Fruit fly (Drosophila melanogaster) whole organism, embryonic: ENCODE results near the gene CG7685.
A peak's percentile ranks its signal among the peaks of the same experiment; 100 is the strongest.

Experiments used
- Antp ChIP-seq: fragments of 200-800 bp; sonication (Bioruptor generic); optimal IDR thresholded peaks from 3 replicates; lab custom pipeline; 2016; ENCODE audit warnings: missing biosample characterization, missing genetic modification characterization
- BEAF-32 ChIP-seq: fragments of 200-800 bp; sonication (Bioruptor generic); optimal IDR thresholded peaks from 3 replicates; lab custom pipeline; 2017; ENCODE audit warnings: missing biosample characterization, missing genetic modification characterization, mild to moderate bottlenecking, moderate library complexity, missing genetic modification reagents
- Blimp-1 ChIP-seq: fragments of 200-800 bp; sonication (Bioruptor generic); optimal IDR thresholded peaks from 3 replicates; lab custom pipeline; 2018; ENCODE audit warnings: missing biosample characterization, missing genetic modification characterization, mild to moderate bottlenecking, moderate library complexity, missing genetic modification reagents
- CG10147 ChIP-seq: fragments of 200-800 bp; sonication (Bioruptor generic); optimal IDR thresholded peaks from 2 replicates; lab custom pipeline; 2019; ENCODE audit warnings: missing biosample characterization, mild to moderate bottlenecking, missing genetic modification characterization, moderate library complexity
- CG10209 ChIP-seq: fragments of 200-800 bp; sonication (Bioruptor generic); optimal IDR thresholded peaks from 3 replicates; lab custom pipeline; 2017; ENCODE audit warnings: missing biosample characterization, mild to moderate bottlenecking, missing genetic modification characterization, missing genetic modification reagents
- CG13123 ChIP-seq: fragments of 200-800 bp; sonication (Bioruptor generic); optimal IDR thresholded peaks from 2 replicates; lab custom pipeline; 2016; ENCODE audit warnings: missing biosample characterization, missing genetic modification characterization
- CG13894 ChIP-seq: fragments of 200-800 bp; sonication (Bioruptor generic); optimal IDR thresholded peaks from 3 replicates; lab custom pipeline; 2018; ENCODE audit warnings: missing biosample characterization, mild to moderate bottlenecking, missing genetic modification characterization, moderate library complexity
- CG14667 ChIP-seq: fragments of 200-800 bp; sonication (Bioruptor generic); IDR thresholded peaks from 2 replicates; pipeline ENCODE4 v1.3.6; 2022; ENCODE audit warnings: missing biosample characterization, missing genetic modification characterization
- CG17568 ChIP-seq: fragments of 200-800 bp; sonication (Bioruptor generic); optimal IDR thresholded peaks from 2 replicates; lab custom pipeline; 2018; ENCODE audit warnings: missing biosample characterization, mild to moderate bottlenecking, missing genetic modification characterization, moderate library complexity
- CG31224 ChIP-seq: fragments of 200-800 bp; sonication (Bioruptor generic); IDR thresholded peaks from 2 replicates; pipeline ENCODE4 v1.3.6; 2022; ENCODE audit warnings: missing biosample characterization, missing genetic modification characterization
- CG4820 ChIP-seq: fragments of 200-800 bp; sonication (Bioruptor generic); optimal IDR thresholded peaks from 3 replicates; lab custom pipeline; 2016; ENCODE audit warnings: missing biosample characterization, missing genetic modification characterization
- CG6813 ChIP-seq: fragments of 200-800 bp; sonication (Bioruptor generic); optimal IDR thresholded peaks from 2 replicates; lab custom pipeline; 2017; ENCODE audit warnings: missing biosample characterization, missing genetic modification characterization, mild to moderate bottlenecking, moderate library complexity, missing genetic modification reagents
- CG8765 ChIP-seq: fragments of 200-800 bp; sonication (Bioruptor generic); IDR thresholded peaks from 2 replicates; pipeline ENCODE4 v1.3.6; 2022; ENCODE audit warnings: missing biosample characterization, missing genetic modification characterization
- CG9727 ChIP-seq: fragments of 200-800 bp; sonication (Bioruptor generic); optimal IDR thresholded peaks from 3 replicates; lab custom pipeline; 2017; ENCODE audit warnings: missing biosample characterization, mild to moderate bottlenecking, missing genetic modification characterization
- CG9797 ChIP-seq: fragments of 200-800 bp; sonication (Bioruptor generic); optimal IDR thresholded peaks from 3 replicates; lab custom pipeline; 2018; ENCODE audit warnings: missing biosample characterization, mild to moderate bottlenecking, missing genetic modification characterization
- Camta ChIP-seq: fragments of 200-800 bp; sonication (Bioruptor generic); optimal IDR thresholded peaks from 2 replicates; lab custom pipeline; 2016; ENCODE audit warnings: missing biosample characterization, missing genetic modification characterization
- CkIIα-i1 ChIP-seq: fragments of 200-800 bp; sonication (Bioruptor generic); IDR thresholded peaks from 2 replicates; pipeline ENCODE4 v1.3.6; 2022; ENCODE audit warnings: missing biosample characterization, missing genetic modification characterization
- Dad ChIP-seq: fragments of 200-800 bp; sonication (Bioruptor generic); optimal IDR thresholded peaks from 3 replicates; lab custom pipeline; 2016; ENCODE audit warnings: missing biosample characterization, missing genetic modification characterization
- Dfd ChIP-seq, 2 experiments: fragments of >200 bp; optimal IDR thresholded peaks; 2 replicates each; lab custom pipeline; 2017; ENCODE audit warnings: missing biosample characterization in 2 of 2, missing genetic modification characterization in 2 of 2
- Doc3 ChIP-seq: fragments of 200-800 bp; sonication (Bioruptor generic); IDR thresholded peaks from 3 replicates; pipeline ENCODE4 v1.3.6; 2022; ENCODE audit warnings: missing biosample characterization, missing genetic modification characterization; ENCODE audit not compliant: partially characterized antibody
- E2f1 ChIP-seq: fragments of 200-800 bp; sonication (Bioruptor generic); IDR thresholded peaks from 2 replicates; pipeline ENCODE4 v1.3.6; 2022; ENCODE audit warnings: missing biosample characterization, missing genetic modification characterization
- Lpt ChIP-seq: fragments of >200 bp; optimal IDR thresholded peaks from 2 replicates; lab custom pipeline; 2018; ENCODE audit warnings: missing biosample characterization, missing genetic modification characterization
- Mad ChIP-seq: fragments of 200-800 bp; sonication (Bioruptor generic); optimal IDR thresholded peaks from 2 replicates; lab custom pipeline; 2016; ENCODE audit warnings: missing biosample characterization, missing genetic modification characterization
- br ChIP-seq: fragments of >200 bp; optimal IDR thresholded peaks from 2 replicates; lab custom pipeline; 2017
- btn ChIP-seq: fragments of 200-800 bp; sonication (Bioruptor generic); optimal IDR thresholded peaks from 2 replicates; lab custom pipeline; 2016; ENCODE audit warnings: missing biosample characterization, missing genetic modification characterization
- cg ChIP-seq: fragments of 200-800 bp; sonication (Bioruptor generic); optimal IDR thresholded peaks from 3 replicates; lab custom pipeline; 2019; ENCODE audit warnings: missing biosample characterization, mild to moderate bottlenecking, missing genetic modification characterization, moderate library complexity
- disco-r ChIP-seq: fragments of 200-800 bp; sonication (Bioruptor generic); optimal IDR thresholded peaks from 2 replicates; lab custom pipeline; 2016; ENCODE audit warnings: missing biosample characterization, missing genetic modification characterization
- dysf ChIP-seq: fragments of 200-800 bp; sonication (Bioruptor generic); IDR thresholded peaks from 3 replicates; pipeline ENCODE4 v1.3.6; 2022; ENCODE audit warnings: missing biosample characterization, missing genetic modification characterization
- gsb-n ChIP-seq: fragments of 200-800 bp; sonication (Bioruptor generic); optimal IDR thresholded peaks from 3 replicates; lab custom pipeline; 2018; ENCODE audit warnings: missing biosample characterization, mild to moderate bottlenecking, missing genetic modification characterization
- ind ChIP-seq: fragments of 200-800 bp; sonication (Bioruptor generic); optimal IDR thresholded peaks from 3 replicates; lab custom pipeline; 2016; ENCODE audit warnings: missing biosample characterization, missing genetic modification characterization
- kay ChIP-seq: fragments of 200-800 bp; sonication (Bioruptor generic); optimal IDR thresholded peaks from 2 replicates; lab custom pipeline; 2016; ENCODE audit warnings: missing biosample characterization, missing genetic modification characterization
- kni ChIP-seq: fragments of 200-800 bp; sonication (Bioruptor generic); optimal IDR thresholded peaks from 3 replicates; lab custom pipeline; 2017; ENCODE audit warnings: mild to moderate bottlenecking, missing biosample characterization, missing genetic modification reagents, missing genetic modification characterization
- knrl ChIP-seq: fragments of 200-800 bp; sonication (Bioruptor generic); IDR thresholded peaks from 3 replicates; pipeline ENCODE4 v1.3.6; 2022; ENCODE audit warnings: missing biosample characterization, missing genetic modification characterization; ENCODE audit not compliant: partially characterized antibody
- lilli ChIP-seq: fragments of 200-800 bp; sonication (Bioruptor generic); optimal IDR thresholded peaks from 3 replicates; lab custom pipeline; 2016; ENCODE audit warnings: missing biosample characterization, missing genetic modification characterization
- lov ChIP-seq, 2 experiments: fragments of 200-800 bp in 1 of 2; fragments of >200 bp in 1 of 2; sonication (Bioruptor generic) in 1 of 2; IDR thresholded peaks in 1 of 2; optimal IDR thresholded peaks in 1 of 2; 2 replicates in 1 of 2; 3 replicates in 1 of 2; pipeline versions ENCODE4 v1.3.6 to Lab custom; 2017 to 2022; ENCODE audit warnings: missing biosample characterization in 1 of 2, missing genetic modification characterization in 1 of 2
- luna ChIP-seq: fragments of 200-800 bp; sonication (Bioruptor generic); optimal IDR thresholded peaks from 2 replicates; lab custom pipeline; 2016; ENCODE audit warnings: missing biosample characterization, missing genetic modification characterization
- mld ChIP-seq: fragments of 200-800 bp; sonication (Bioruptor generic); IDR thresholded peaks from 3 replicates; pipeline ENCODE4 v1.3.6; 2022; ENCODE audit warnings: missing biosample characterization, missing genetic modification characterization; ENCODE audit not compliant: partially characterized antibody
- nerfin-1 ChIP-seq: fragments of 200-800 bp; sonication (Bioruptor generic); optimal IDR thresholded peaks from 3 replicates; lab custom pipeline; 2019; ENCODE audit warnings: missing biosample characterization, mild to moderate bottlenecking, missing genetic modification characterization, moderate library complexity
- p53 ChIP-seq: fragments of 200-800 bp; sonication (Bioruptor generic); optimal IDR thresholded peaks from 2 replicates; lab custom pipeline; 2016; ENCODE audit warnings: missing biosample characterization, missing genetic modification characterization
- phol ChIP-seq: fragments of 200-800 bp; sonication (Bioruptor generic); optimal IDR thresholded peaks from 3 replicates; lab custom pipeline; 2018; ENCODE audit warnings: missing biosample characterization, mild to moderate bottlenecking, missing genetic modification characterization, moderate library complexity
- prd ChIP-seq, 3 experiments: fragments of >200 bp in 2 of 3; fragments of 200-800 bp in 1 of 3; sonication (Bioruptor generic) in 1 of 3; optimal IDR thresholded peaks in 2 of 3; IDR thresholded peaks in 1 of 3; 2 replicates in 2 of 3; 3 replicates in 1 of 3; pipeline versions ENCODE4 v1.3.6 to Lab custom; 2017 to 2022; ENCODE audit warnings: missing biosample characterization in 1 of 3, missing genetic modification characterization in 1 of 3
- pzg ChIP-seq: fragments of 200-800 bp; sonication (Bioruptor generic); optimal IDR thresholded peaks from 3 replicates; lab custom pipeline; 2018; ENCODE audit warnings: missing biosample characterization, mild to moderate bottlenecking, missing genetic modification characterization, moderate library complexity
- repo ChIP-seq: fragments of 200-800 bp; sonication (Bioruptor generic); optimal IDR thresholded peaks from 2 replicates; lab custom pipeline; 2016; ENCODE audit warnings: missing biosample characterization, missing genetic modification characterization
- seq ChIP-seq: fragments of 200-800 bp; sonication (Bioruptor generic); IDR thresholded peaks from 2 replicates; pipeline ENCODE4 v1.3.6; 2022; ENCODE audit warnings: missing biosample characterization, missing genetic modification characterization
- tna ChIP-seq: fragments of 200-800 bp; sonication (Bioruptor generic); IDR thresholded peaks from 2 replicates; pipeline ENCODE4 v1.3.6; 2022; ENCODE audit warnings: missing biosample characterization, missing genetic modification characterization; ENCODE audit not compliant: partially characterized antibody
- trem ChIP-seq: fragments of 200-800 bp; optimal IDR thresholded peaks from 3 replicates; lab custom pipeline; 2019; ENCODE audit warnings: missing biosample characterization, mild to moderate bottlenecking, missing genetic modification characterization, moderate library complexity
- twi ChIP-seq: fragments of 200-800 bp; optimal IDR thresholded peaks from 2 replicates; lab custom pipeline; 2019; ENCODE audit warnings: missing biosample characterization, mild to moderate bottlenecking, missing genetic modification characterization, moderate library complexity
- z ChIP-seq: fragments of 200-800 bp; sonication (Bioruptor generic); IDR thresholded peaks from 3 replicates; pipeline ENCODE4 v1.3.6; 2022; ENCODE audit warnings: missing biosample characterization, missing genetic modification characterization

Gene CG7685

DNA sequence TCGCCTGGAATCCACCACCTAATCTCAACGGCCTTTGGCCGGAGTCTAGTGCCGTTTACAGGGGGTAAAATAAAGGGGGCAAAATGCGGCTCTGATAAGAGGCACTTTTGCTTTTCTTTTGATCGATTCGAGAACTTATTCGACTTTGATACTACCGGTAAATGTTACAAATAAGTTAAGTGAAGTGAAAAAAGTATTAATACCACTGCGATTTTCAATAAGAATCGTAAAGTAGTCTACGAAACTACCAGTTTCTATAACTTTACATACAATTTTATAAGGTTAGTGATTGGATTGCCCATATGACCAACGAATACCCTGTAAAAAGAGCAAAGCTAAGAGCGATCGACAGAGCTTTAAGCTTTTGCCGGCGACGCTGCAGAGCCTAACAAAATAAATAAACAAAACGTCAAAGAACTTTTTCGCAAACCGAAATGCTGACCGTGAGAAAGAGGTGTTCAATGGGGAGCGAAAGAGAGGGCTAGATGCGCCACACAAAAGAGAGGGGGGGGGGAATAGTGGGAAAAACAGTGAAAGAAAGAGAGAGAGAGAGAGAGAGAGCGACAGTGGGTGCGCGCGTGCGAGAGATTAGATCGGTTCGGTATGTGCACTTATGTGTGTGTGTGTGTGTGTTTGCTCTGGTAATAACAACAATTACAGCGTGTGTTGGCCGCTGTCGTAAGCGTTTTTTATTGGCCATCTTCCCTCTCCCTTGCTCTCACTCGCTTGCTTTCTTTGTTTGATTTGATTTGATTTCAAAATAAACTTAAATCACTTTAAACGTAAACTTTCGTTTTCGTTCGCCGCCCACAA lies 32.0 kb downstream of the CG7685 start (continued):
- no peak for TF ChIP-seq CG9797 (GFP tag; lab: Kevin White, UChicago)
- peak; percentile 24 for TF ChIP-seq CG13123 (GFP tag; lab: Kevin White, UChicago)
- TF ChIP-seq disco-r (GFP tag; lab: Kevin White, UChicago): peak; percentile 4
- TF ChIP-seq trem (tag; lab: Kevin White, UChicago): no peak
- no peak for TF ChIP-seq gsb-n (tag; lab: Kevin White, UChicago)
- peak; percentile 61 for TF ChIP-seq CG9727 (GFP tag; lab: Kevin White, UChicago)
- TF ChIP-seq phol: peak; percentile 71
- no peak for TF ChIP-seq lov (optimal IDR thresholded peaks at IDR 0.05; lab: Kevin White, UChicago)
- TF ChIP-seq lov (GFP tag; IDR thresholded peaks at IDR 0.05; lab: Robert Waterston, UW): no peak
- peak; percentile 13 for TF ChIP-seq p53 (GFP tag; lab: Kevin White, UChicago)
- TF ChIP-seq Doc3 (GFP tag; lab: Robert Waterston, UW): no peak
- TF ChIP-seq CkIIα-i1 (GFP tag; lab: Robert Waterston, UW): 0 out of 2 replicates have a peak, but pooled peaks have one; percentile 21
- TF ChIP-seq CG6813: peak; percentile 25
- no peak for TF ChIP-seq CG8765 (GFP tag; lab: Robert Waterston, UW)
- TF ChIP-seq CG4820: peak; percentile 50
- TF ChIP-seq E2f1 (GFP tag; lab: Robert Waterston, UW): peak; percentile 45; the same call in 1 of the 2 replicates
- no peak for TF ChIP-seq br
- peak; percentile 3 for TF ChIP-seq Camta (GFP tag; lab: Kevin White, UChicago)
- no peak for TF ChIP-seq twi (tag; lab: Kevin White, UChicago)
- TF ChIP-seq z (GFP tag; lab: Robert Waterston, UW): no peak
- TF ChIP-seq luna (GFP tag; lab: Kevin White, UChicago): no peak
- peak; percentile 59 for TF ChIP-seq cg (GFP tag; lab: Kevin White, UChicago)
- no peak for TF ChIP-seq pzg (GFP tag; lab: Kevin White, UChicago)
- peak; percentile 33; the same call in 1 of the 2 replicates for TF ChIP-seq CG31224
- peak; percentile 24 for TF ChIP-seq CG13894
- TF ChIP-seq btn (GFP tag; lab: Kevin White, UChicago): peak; percentile 26
- peak; percentile 59 for TF ChIP-seq CG10209 (GFP tag; lab: Kevin White, UChicago)
- TF ChIP-seq Dad (GFP tag; lab: Kevin White, UChicago): peak; percentile 34
- no peak for TF ChIP-seq CG14667 (GFP tag; lab: Robert Waterston, UW)
- no peak for TF ChIP-seq mld (GFP tag; lab: Robert Waterston, UW)
- TF ChIP-seq CG10147 (GFP tag; lab: Kevin White, UChicago): no peak
- peak; percentile 67 for TF ChIP-seq Blimp-1
- no peak for TF ChIP-seq Dfd (GFP tag; optimal IDR thresholded peaks at IDR 0.05; lab: Kevin White, UChicago)
- peak; percentile 53; the same call in 1 of the 2 replicates for TF ChIP-seq seq (GFP tag; lab: Robert Waterston, UW)
- TF ChIP-seq tna: no peak
- TF ChIP-seq Lpt (GFP tag; lab: Kevin White, UChicago): no peak
- TF ChIP-seq dysf: peak; percentile 70
- TF ChIP-seq knrl (GFP tag; lab: Robert Waterston, UW): no peak
- TF ChIP-seq ind (GFP tag; lab: Kevin White, UChicago): peak; percentile 78
- TF ChIP-seq CG17568 (GFP tag; lab: Kevin White, UChicago): no peak
- no peak for TF ChIP-seq nerfin-1 (tag; lab: Kevin White, UChicago)
- TF ChIP-seq Antp (GFP tag; lab: Kevin White, UChicago): peak; percentile 50
- no peak for TF ChIP-seq prd (optimal IDR thresholded peaks at IDR 0.05; lab: Kevin White, UChicago)
- peak; percentile 57 for TF ChIP-seq prd (GFP tag; IDR thresholded peaks at IDR 0.05; lab: Robert Waterston, UW)
- no peak for TF ChIP-seq repo (GFP tag; lab: Kevin White, UChicago)
- no peak for TF ChIP-seq Mad
- TF ChIP-seq BEAF-32 (GFP tag; lab: Kevin White, UChicago): no peak
- peak; percentile 31 for TF ChIP-seq kay
- TF ChIP-seq kni (GFP tag; lab: Kevin White, UChicago): no peak
- peak; percentile 81 for TF ChIP-seq lilli (GFP tag; lab: Kevin White, UChicago)
